Worm (Caenorhabditis elegans) whole organism, L2 larva: ENCODE results near the gene F19B6.10.
A peak's percentile ranks its signal among the peaks of the same experiment; 100 is the strongest.

ENCODE experiments used
- R02D3.7 ChIP-seq: fragments of 150-350 bp; optimal IDR thresholded peaks from 2 replicates; lab custom pipeline; 2014; ENCODE audit warnings: missing biosample characterization, missing genetic modification characterization
- alr-1 ChIP-seq: fragments of 150-350 bp; optimal IDR thresholded peaks from 2 replicates; lab custom pipeline; 2014; ENCODE audit warnings: missing biosample characterization, missing genetic modification characterization
- ama-1 ChIP-seq: fragments of 150-350 bp; optimal IDR thresholded peaks from 2 replicates; lab custom pipeline; 2018; ENCODE audit warnings: inconsistent platforms
- egl-27 ChIP-seq: sonication (generic microtip); optimal IDR thresholded peaks from 3 replicates; lab custom pipeline; 2017; ENCODE audit warnings: missing biosample characterization, missing genetic modification reagents, missing genetic modification characterization
- elt-3 ChIP-seq: sonication (generic microtip); optimal IDR thresholded peaks from 2 replicates; lab custom pipeline; 2017; ENCODE audit warnings: missing biosample characterization, missing genetic modification characterization
- lin-39 ChIP-seq: fragments of 150-350 bp; optimal IDR thresholded peaks from 2 replicates; lab custom pipeline; 2014; ENCODE audit warnings: missing biosample characterization, missing genetic modification reagents, missing genetic modification characterization
- nhr-12 ChIP-seq: fragments of 150-350 bp; optimal IDR thresholded peaks from 2 replicates; lab custom pipeline; 2014; ENCODE audit warnings: missing biosample characterization, missing genetic modification characterization
- nhr-23 ChIP-seq: fragments of 150-350 bp; optimal IDR thresholded peaks from 2 replicates; lab custom pipeline; 2014; ENCODE audit warnings: missing biosample characterization, missing genetic modification reagents, missing genetic modification characterization
- nhr-25 ChIP-seq: fragments of 150-350 bp; sonication (generic microtip); optimal IDR thresholded peaks from 3 replicates; lab custom pipeline; 2014; ENCODE audit warnings: missing biosample characterization, missing genetic modification characterization
- sem-4 ChIP-seq: fragments of 150-350 bp; optimal IDR thresholded peaks from 2 replicates; lab custom pipeline; 2014; ENCODE audit warnings: missing biosample characterization, missing genetic modification reagents, missing genetic modification characterization
- unc-62 ChIP-seq: fragments of 150-350 bp; optimal IDR thresholded peaks from 2 replicates; lab custom pipeline; 2014; ENCODE audit warnings: missing biosample characterization, missing genetic modification reagents, missing genetic modification characterization
- ztf-4 ChIP-seq: fragments of 150-350 bp; optimal IDR thresholded peaks from 2 replicates; lab custom pipeline; 2014; ENCODE audit warnings: missing biosample characterization, missing genetic modification characterization

- TF ChIP-seq sem-4 (no peak), ama-1 (no peak), R02D3.7 (tag; lab: Kevin White, UChicago) (no peak), elt-3 (tag; lab: Kevin White, UChicago) (no peak), egl-27 (no peak), nhr-23 (tag; lab: Kevin White, UChicago) (no peak), nhr-12 (no peak), unc-62 (GFP tag; lab: Kevin White, UChicago) (no peak), ztf-4 (tag; lab: Kevin White, UChicago) (no peak), alr-1 (tag; lab: Kevin White, UChicago) (no peak), nhr-25 (tag; lab: Kevin White, UChicago) (peak; percentile 28), lin-39 (tag; lab: Kevin White, UChicago) (no peak)
Observed at ce11 chrIV:12335248-12335647, 1.7 kb upstream of the F19B6.10 start.
